Fruit fly (Drosophila melanogaster) whole organism, prepupa: Measurements from ENCODE around the gene CG12402.

ENCODE experiments used
- CG10631 ChIP-seq: fragments of 200-800 bp; sonication (Bioruptor generic); optimal IDR thresholded peaks from 2 replicates; lab custom pipeline; 2016; ENCODE audit warnings: missing biosample characterization, missing genetic modification characterization
- CG10669 ChIP-seq: fragments of 200-800 bp; sonication (Bioruptor generic); optimal IDR thresholded peaks from 3 replicates; lab custom pipeline; 2018; ENCODE audit warnings: missing biosample characterization, mild to moderate bottlenecking, missing genetic modification characterization, moderate library complexity
- CG11294 ChIP-seq: fragments of 200-800 bp; sonication (Bioruptor generic); IDR thresholded peaks from 2 replicates; pipeline ENCODE4 v1.3.6; 2022; ENCODE audit warnings: missing biosample characterization, missing genetic modification characterization
- CG11762 ChIP-seq: fragments of 200-800 bp; sonication (Bioruptor generic); optimal IDR thresholded peaks from 3 replicates; lab custom pipeline; 2016; ENCODE audit warnings: missing biosample characterization, missing genetic modification characterization; ENCODE audit not compliant: insufficient read depth
- CG15336 ChIP-seq: fragments of 200-800 bp; sonication (Bioruptor generic); IDR thresholded peaks from 2 replicates; pipeline ENCODE4 v1.3.6; 2022; ENCODE audit warnings: missing biosample characterization, missing genetic modification characterization
- CG1621 ChIP-seq: fragments of 200-800 bp; sonication (Bioruptor generic); optimal IDR thresholded peaks from 3 replicates; lab custom pipeline; 2018; ENCODE audit warnings: missing biosample characterization, mild to moderate bottlenecking, missing genetic modification characterization
- CG34406 ChIP-seq: fragments of 200-800 bp; sonication (Bioruptor generic); optimal IDR thresholded peaks from 3 replicates; lab custom pipeline; 2016; ENCODE audit warnings: missing biosample characterization, missing genetic modification characterization
- CG3919 ChIP-seq: fragments of 200-800 bp; sonication (Bioruptor generic); optimal IDR thresholded peaks from 3 replicates; lab custom pipeline; 2016; ENCODE audit warnings: missing biosample characterization, missing genetic modification characterization
- CG4318 ChIP-seq: fragments of 200-800 bp; sonication (Bioruptor generic); optimal IDR thresholded peaks from 3 replicates; lab custom pipeline; 2017; ENCODE audit warnings: missing biosample characterization, mild to moderate bottlenecking, missing genetic modification characterization
- CG6792 ChIP-seq: fragments of 200-800 bp; sonication (Bioruptor generic); optimal IDR thresholded peaks from 3 replicates; lab custom pipeline; 2016; ENCODE audit warnings: missing biosample characterization, missing genetic modification characterization
- CG6808 ChIP-seq: fragments of 200-800 bp; sonication (Bioruptor generic); optimal IDR thresholded peaks from 3 replicates; lab custom pipeline; 2017; ENCODE audit warnings: missing biosample characterization, missing genetic modification characterization, mild to moderate bottlenecking, moderate library complexity, missing genetic modification reagents
- CG8632 ChIP-seq: fragments of 200-800 bp; sonication (Bioruptor generic); optimal IDR thresholded peaks from 3 replicates; lab custom pipeline; 2016; ENCODE audit warnings: missing biosample characterization, missing genetic modification characterization
- Eip75B ChIP-seq: fragments of 200-800 bp; sonication (Bioruptor generic); optimal IDR thresholded peaks from 3 replicates; lab custom pipeline; 2016; ENCODE audit warnings: missing biosample characterization, missing genetic modification characterization
- Eip78C ChIP-seq: fragments of 200-800 bp; sonication (Bioruptor generic); peaks from one replicate; lab custom pipeline; 2016; ENCODE audit warnings: missing biosample characterization, missing genetic modification characterization
- Ets21C ChIP-seq: fragments of 200-800 bp; sonication (Bioruptor generic); optimal IDR thresholded peaks from 3 replicates; lab custom pipeline; 2016; ENCODE audit warnings: missing biosample characterization, missing genetic modification characterization
- Gug ChIP-seq: fragments of 200-800 bp; sonication (Bioruptor generic); IDR thresholded peaks from 2 replicates; pipeline ENCODE4 v1.3.6; 2022; ENCODE audit warnings: missing biosample characterization, missing genetic modification characterization
- Hr38 ChIP-seq: sonication (Bioruptor generic); optimal IDR thresholded peaks from 2 replicates; lab custom pipeline; 2016; ENCODE audit warnings: missing biosample characterization, missing genetic modification characterization
- Lpt ChIP-seq: fragments of 200-800 bp; sonication (Bioruptor generic); optimal IDR thresholded peaks from 3 replicates; lab custom pipeline; 2016; ENCODE audit warnings: missing biosample characterization, missing genetic modification characterization
- OdsH ChIP-seq: fragments of 200-800 bp; sonication (Bioruptor generic); optimal IDR thresholded peaks from 3 replicates; lab custom pipeline; 2016; ENCODE audit warnings: missing biosample characterization, missing genetic modification characterization
- Sox15 ChIP-seq: fragments of 200-800 bp; sonication (Bioruptor generic); optimal IDR thresholded peaks from 3 replicates; lab custom pipeline; 2016; ENCODE audit warnings: missing biosample characterization, missing genetic modification characterization
- acj6 ChIP-seq: fragments of 200-800 bp; sonication (Bioruptor generic); optimal IDR thresholded peaks from 3 replicates; lab custom pipeline; 2016; ENCODE audit warnings: missing biosample characterization, missing genetic modification characterization
- esn ChIP-seq: fragments of 200-800 bp; sonication (Bioruptor generic); optimal IDR thresholded peaks from 2 replicates; lab custom pipeline; 2016; ENCODE audit warnings: missing biosample characterization, mild to moderate bottlenecking, missing genetic modification characterization, moderate library complexity
- fkh ChIP-seq: fragments of 200-800 bp; sonication (Bioruptor generic); optimal IDR thresholded peaks from 3 replicates; lab custom pipeline; 2017; ENCODE audit warnings: missing biosample characterization, mild to moderate bottlenecking, missing genetic modification characterization, moderate library complexity
- lz ChIP-seq: fragments of 200-800 bp; sonication (Bioruptor generic); optimal IDR thresholded peaks from 3 replicates; lab custom pipeline; 2016; ENCODE audit warnings: missing biosample characterization, missing genetic modification characterization
- net ChIP-seq: fragments of 200-800 bp; sonication (Bioruptor generic); optimal IDR thresholded peaks from 3 replicates; lab custom pipeline; 2016; ENCODE audit warnings: missing biosample characterization, missing genetic modification characterization
- pdm3 ChIP-seq: fragments of 200-800 bp; sonication (Bioruptor generic); optimal IDR thresholded peaks from 3 replicates; lab custom pipeline; 2016; ENCODE audit warnings: missing biosample characterization, missing genetic modification characterization
- spab ChIP-seq: fragments of 200-800 bp; sonication (Bioruptor generic); optimal IDR thresholded peaks from 2 replicates; lab custom pipeline; 2017; ENCODE audit warnings: missing biosample characterization, mild to moderate bottlenecking, missing genetic modification characterization, missing genetic modification reagents
- ss ChIP-seq, 2 experiments: fragments of 200-800 bp; sonication (Bioruptor generic); optimal IDR thresholded peaks; 2 replicates in 1 of 2; 3 replicates in 1 of 2; lab custom pipeline; 2017 to 2018; ENCODE audit warnings: mild to moderate bottlenecking in 2 of 2, missing biosample characterization in 2 of 2, missing genetic modification characterization in 2 of 2, moderate library complexity in 1 of 2
- svp ChIP-seq: fragments of 200-800 bp; sonication (Bioruptor generic); peaks from one replicate; lab custom pipeline; 2016; ENCODE audit warnings: missing biosample characterization, missing genetic modification characterization
- vri ChIP-seq: fragments of 200-800 bp; sonication (Bioruptor generic); optimal IDR thresholded peaks from 3 replicates; lab custom pipeline; 2016; ENCODE audit warnings: missing biosample characterization, mild to moderate bottlenecking, missing genetic modification characterization

CG12402 gene

dm6 chr3R:14070096-14070495 lies 38.0 kb downstream of the CG12402 start:
- peak; percentile 35 for TF ChIP-seq CG6808 (GFP tag; lab: Kevin White, UChicago)
- no peak for TF ChIP-seq Sox15 (GFP tag; lab: Kevin White, UChicago)
- peak; percentile 4 for TF ChIP-seq Hr38 (GFP tag; lab: Kevin White, UChicago)
- TF ChIP-seq OdsH = peak; percentile 1
- TF ChIP-seq CG4318 (GFP tag; lab: Kevin White, UChicago) = no peak
- TF ChIP-seq ss (GFP tag; optimal IDR thresholded peaks at IDR 0.05; lab: Kevin White, UChicago) = peak in 1 of 2 experiments; percentile 5
- TF ChIP-seq spab = peak; percentile 28
- TF ChIP-seq svp (GFP tag; lab: Kevin White, UChicago) = no peak
- TF ChIP-seq acj6 (GFP tag; lab: Kevin White, UChicago) = no peak
- peak; percentile 27 for TF ChIP-seq CG10631 (GFP tag; lab: Kevin White, UChicago)
- peak; percentile 9 for TF ChIP-seq CG8632
- TF ChIP-seq Eip78C = peak; percentile 20
- TF ChIP-seq CG3919 = peak; percentile 17
- no peak for TF ChIP-seq CG1621 (tag; lab: Kevin White, UChicago)
- TF ChIP-seq vri = no peak
- TF ChIP-seq CG10669 (GFP tag; lab: Kevin White, UChicago) = peak; percentile 43

dm6 chr3R:14067904-14068636 lies 40.1 kb downstream of the CG12402 start:
- TF ChIP-seq CG8632 (no peak), Eip78C (peak; percentile 64), fkh (GFP tag; lab: Kevin White, UChicago) (peak; percentile 7), svp (GFP tag; lab: Kevin White, UChicago) (peak; percentile 94)

- TF ChIP-seq svp (GFP tag; lab: Kevin White, UChicago) = peak; percentile 85
- no peak for TF ChIP-seq OdsH
- no peak for TF ChIP-seq CG8632
- no peak for TF ChIP-seq Ets21C (GFP tag; lab: Kevin White, UChicago)
- TF ChIP-seq CG34406 (GFP tag; lab: Kevin White, UChicago) = no peak
Observed at dm6 chr3R:14065241-14065640, 42.9 kb downstream of the CG12402 start.

- peak; percentile 53 for TF ChIP-seq svp (GFP tag; lab: Kevin White, UChicago)
- peak; percentile 59 for TF ChIP-seq vri
- TF ChIP-seq Eip75B (GFP tag; lab: Kevin White, UChicago) = no peak
- TF ChIP-seq fkh (GFP tag; lab: Kevin White, UChicago) = peak; percentile 20
- TF ChIP-seq Gug (GFP tag; lab: Robert Waterston, UW) = no peak
- no peak for TF ChIP-seq CG4318 (GFP tag; lab: Kevin White, UChicago)
- TF ChIP-seq Eip78C = peak; percentile 14
Observed at dm6 chr3R:14064158-14064969, 43.8 kb downstream of the CG12402 start.

- TF ChIP-seq net = no peak
- TF ChIP-seq CG10631 (GFP tag; lab: Kevin White, UChicago) = no peak
- no peak for TF ChIP-seq CG11762
- no peak for TF ChIP-seq Eip78C
- TF ChIP-seq esn = no peak
- TF ChIP-seq CG4318 (GFP tag; lab: Kevin White, UChicago) = no peak
- TF ChIP-seq CG11294 (GFP tag; lab: Robert Waterston, UW) = no peak
- no peak for TF ChIP-seq pdm3 (GFP tag; lab: Kevin White, UChicago)
- no peak for TF ChIP-seq CG15336 (GFP tag; lab: Robert Waterston, UW)
- TF ChIP-seq CG6792 = no peak
- no peak for TF ChIP-seq acj6 (GFP tag; lab: Kevin White, UChicago)
- TF ChIP-seq lz (GFP tag; lab: Kevin White, UChicago) = no peak
- no peak for TF ChIP-seq Lpt
Observed at dm6 chr3R:14062869-14063543, 45.1 kb downstream of the CG12402 start.
